Fruit fly (Drosophila melanogaster) whole organism, embryonic: ENCODE data around the gene Ask1.
A peak's percentile ranks its signal among the peaks of the same experiment; 100 is the strongest.

Experiments used
- B-H2 ChIP-seq: fragments of 200-800 bp; sonication (Bioruptor generic); optimal IDR thresholded peaks from 2 replicates; lab custom pipeline; 2018; ENCODE audit warnings: missing biosample characterization, mild to moderate bottlenecking, missing genetic modification characterization
- CG11695 ChIP-seq: fragments of 200-800 bp; sonication (Bioruptor generic); IDR thresholded peaks from 3 replicates; pipeline ENCODE4 v1.3.6; 2022; ENCODE audit warnings: missing biosample characterization, missing genetic modification characterization
- CG13424 ChIP-seq: fragments of 200-800 bp; sonication (Bioruptor generic); optimal IDR thresholded peaks from 2 replicates; lab custom pipeline; 2019; ENCODE audit warnings: missing biosample characterization, mild to moderate bottlenecking, missing genetic modification characterization, moderate library complexity
- CG14441 ChIP-seq: fragments of 200-800 bp; sonication (Bioruptor generic); IDR thresholded peaks from 2 replicates; pipeline ENCODE4 v1.3.6; 2022; ENCODE audit warnings: missing biosample characterization, missing genetic modification characterization
- CG14667 ChIP-seq: fragments of 200-800 bp; sonication (Bioruptor generic); IDR thresholded peaks from 2 replicates; pipeline ENCODE4 v1.3.6; 2022; ENCODE audit warnings: missing biosample characterization, missing genetic modification characterization
- CG15011 ChIP-seq: fragments of 200-800 bp; sonication (Bioruptor generic); optimal IDR thresholded peaks from 3 replicates; lab custom pipeline; 2018; ENCODE audit warnings: missing biosample characterization, mild to moderate bottlenecking, missing genetic modification characterization
- CG1603 ChIP-seq: fragments of 200-800 bp; sonication (Bioruptor generic); optimal IDR thresholded peaks from 2 replicates; lab custom pipeline; 2019; ENCODE audit warnings: missing biosample characterization, mild to moderate bottlenecking, missing genetic modification characterization, moderate library complexity
- CG16813 ChIP-seq: fragments of 200-800 bp; sonication (Bioruptor generic); IDR thresholded peaks from 3 replicates; pipeline ENCODE4 v1.3.6; 2022; ENCODE audit warnings: missing biosample characterization, missing genetic modification characterization; ENCODE audit not compliant: partially characterized antibody
- CG16815 ChIP-seq: fragments of 200-800 bp; sonication (Bioruptor generic); optimal IDR thresholded peaks from 3 replicates; lab custom pipeline; 2017; ENCODE audit warnings: missing biosample characterization, mild to moderate bottlenecking, missing genetic modification characterization
- CG17361 ChIP-seq: fragments of 200-800 bp; sonication (Bioruptor generic); IDR thresholded peaks from 3 replicates; pipeline ENCODE4 v1.3.6; 2022; ENCODE audit warnings: missing biosample characterization, missing genetic modification characterization
- CG1832 ChIP-seq: fragments of 200-800 bp; sonication (Bioruptor generic); optimal IDR thresholded peaks from 2 replicates; lab custom pipeline; 2017; ENCODE audit warnings: missing biosample characterization, mild to moderate bottlenecking, missing genetic modification characterization, inconsistent platforms
- CG2129 ChIP-seq: fragments of 200-800 bp; sonication (Bioruptor generic); IDR thresholded peaks from 2 replicates; pipeline ENCODE4 v1.3.6; 2022; ENCODE audit warnings: missing biosample characterization, missing genetic modification characterization; ENCODE audit not compliant: partially characterized antibody
- CG31224 ChIP-seq: fragments of 200-800 bp; sonication (Bioruptor generic); IDR thresholded peaks from 2 replicates; pipeline ENCODE4 v1.3.6; 2022; ENCODE audit warnings: missing biosample characterization, missing genetic modification characterization
- CG3847 ChIP-seq: fragments of 200-800 bp; sonication (Bioruptor generic); IDR thresholded peaks from 2 replicates; pipeline ENCODE4 v1.3.6; 2022; ENCODE audit warnings: missing biosample characterization, missing genetic modification characterization
- CG3995 ChIP-seq: fragments of 200-800 bp; sonication (Bioruptor generic); optimal IDR thresholded peaks from 3 replicates; lab custom pipeline; 2016; ENCODE audit warnings: missing biosample characterization, missing genetic modification characterization
- CG43689 ChIP-seq: fragments of 200-800 bp; sonication (Bioruptor generic); IDR thresholded peaks from 2 replicates; pipeline ENCODE4 v1.3.6; 2022; ENCODE audit warnings: missing biosample characterization, missing genetic modification characterization
- CG6272 ChIP-seq: fragments of 200-800 bp; sonication (Bioruptor generic); IDR thresholded peaks from 2 replicates; pipeline ENCODE4 v1.3.6; 2022; ENCODE audit warnings: missing biosample characterization, missing genetic modification characterization
- CkIIα-i1 ChIP-seq: fragments of 200-800 bp; sonication (Bioruptor generic); IDR thresholded peaks from 2 replicates; pipeline ENCODE4 v1.3.6; 2022; ENCODE audit warnings: missing biosample characterization, missing genetic modification characterization
- Fer2 ChIP-seq: fragments of 200-800 bp; sonication (Bioruptor generic); optimal IDR thresholded peaks from 2 replicates; lab custom pipeline; 2018; ENCODE audit warnings: missing biosample characterization, mild to moderate bottlenecking, missing genetic modification characterization, moderate library complexity
- Fer3 ChIP-seq: fragments of 200-800 bp; sonication (Bioruptor generic); optimal IDR thresholded peaks from 2 replicates; lab custom pipeline; 2018; ENCODE audit warnings: missing biosample characterization, mild to moderate bottlenecking, missing genetic modification characterization, moderate library complexity
- H15 ChIP-seq: fragments of 200-800 bp; sonication (Bioruptor generic); IDR thresholded peaks from 3 replicates; pipeline ENCODE4 v1.3.6; 2022; ENCODE audit warnings: missing biosample characterization, missing genetic modification characterization
- HLH4C ChIP-seq: fragments of 200-800 bp; sonication (Bioruptor generic); IDR thresholded peaks from 3 replicates; pipeline ENCODE4 v1.3.6; 2022; ENCODE audit warnings: missing biosample characterization, missing genetic modification characterization; ENCODE audit not compliant: partially characterized antibody
- Hmr ChIP-seq: fragments of 200-800 bp; sonication (Bioruptor generic); optimal IDR thresholded peaks from 3 replicates; lab custom pipeline; 2017; ENCODE audit warnings: mild to moderate bottlenecking, missing biosample characterization, missing genetic modification reagents, missing genetic modification characterization
- Hr39 ChIP-seq: fragments of >200 bp; optimal IDR thresholded peaks from 2 replicates; lab custom pipeline; 2017
- Lim3 ChIP-seq: fragments of 200-800 bp; sonication (Bioruptor generic); IDR thresholded peaks from 2 replicates; pipeline ENCODE4 v1.3.6; 2022; ENCODE audit warnings: missing biosample characterization, missing genetic modification characterization
- NC2β ChIP-seq: fragments of 200-800 bp; sonication (Bioruptor generic); optimal IDR thresholded peaks from 2 replicates; lab custom pipeline; 2016; ENCODE audit warnings: missing biosample characterization, missing genetic modification characterization
- Ravus ChIP-seq: fragments of 200-800 bp; sonication (Bioruptor generic); IDR thresholded peaks from 2 replicates; pipeline ENCODE4 v1.3.6; 2022; ENCODE audit warnings: missing biosample characterization, missing genetic modification characterization
- Sin3A ChIP-seq: fragments of >200 bp; optimal IDR thresholded peaks from 2 replicates; lab custom pipeline; 2018
- Six4 ChIP-seq: fragments of 200-800 bp; sonication (Bioruptor generic); optimal IDR thresholded peaks from 2 replicates; lab custom pipeline; 2016; ENCODE audit warnings: missing biosample characterization, missing genetic modification characterization
- Tbp ChIP-seq: fragments of >200 bp; optimal IDR thresholded peaks from 2 replicates; lab custom pipeline; 2018; ENCODE audit warnings: missing biosample characterization, missing genetic modification characterization
- Xrp1 ChIP-seq: fragments of 200-800 bp; sonication (Bioruptor generic); IDR thresholded peaks from 2 replicates; pipeline ENCODE4 v1.3.6; 2022; ENCODE audit warnings: missing biosample characterization, missing genetic modification characterization
- al ChIP-seq: fragments of 200-800 bp; sonication (Bioruptor generic); IDR thresholded peaks from 2 replicates; pipeline ENCODE4 v1.3.6; 2022; ENCODE audit warnings: missing biosample characterization, missing genetic modification characterization
- amos ChIP-seq: fragments of 200-800 bp; sonication (Bioruptor generic); IDR thresholded peaks from 2 replicates; pipeline ENCODE4 v1.3.6; 2022; ENCODE audit warnings: missing biosample characterization, missing genetic modification characterization; ENCODE audit not compliant: partially characterized antibody
- az2 ChIP-seq: fragments of 200-800 bp; sonication (Bioruptor generic); optimal IDR thresholded peaks from 3 replicates; lab custom pipeline; 2016; ENCODE audit warnings: missing biosample characterization, missing genetic modification characterization
- bab2 ChIP-seq: fragments of 200-800 bp; sonication (Bioruptor generic); optimal IDR thresholded peaks from 2 replicates; lab custom pipeline; 2016; ENCODE audit warnings: missing biosample characterization, missing genetic modification characterization
- chn ChIP-seq: fragments of 200-800 bp; sonication (Bioruptor generic); optimal IDR thresholded peaks from 2 replicates; lab custom pipeline; 2016; ENCODE audit warnings: missing biosample characterization, missing genetic modification characterization
- corto ChIP-seq: fragments of 200-800 bp; sonication (Bioruptor generic); optimal IDR thresholded peaks from 2 replicates; lab custom pipeline; 2016; ENCODE audit warnings: missing biosample characterization, mild to moderate bottlenecking, missing genetic modification characterization, moderate library complexity
- crp ChIP-seq, 2 experiments: fragments of 200-800 bp; sonication (Bioruptor generic); optimal IDR thresholded peaks; 2 replicates in 1 of 2; 3 replicates in 1 of 2; lab custom pipeline; 2017; ENCODE audit warnings: missing biosample characterization in 2 of 2, missing genetic modification characterization in 2 of 2, mild to moderate bottlenecking in 1 of 2, moderate library complexity in 1 of 2
- emc ChIP-seq: fragments of 200-800 bp; sonication (Bioruptor generic); optimal IDR thresholded peaks from 2 replicates; lab custom pipeline; 2016; ENCODE audit warnings: missing biosample characterization, missing genetic modification characterization
- gce ChIP-seq: fragments of 200-800 bp; sonication (Bioruptor generic); IDR thresholded peaks from 3 replicates; pipeline ENCODE4 v1.3.6; 2022; ENCODE audit warnings: missing biosample characterization, missing genetic modification characterization
- gfzf ChIP-seq: fragments of 200-800 bp; sonication (Bioruptor generic); optimal IDR thresholded peaks from 2 replicates; lab custom pipeline; 2016; ENCODE audit warnings: missing biosample characterization, mild to moderate bottlenecking, missing genetic modification characterization, moderate library complexity
- grau ChIP-seq: fragments of 200-800 bp; optimal IDR thresholded peaks from 3 replicates; lab custom pipeline; 2019; ENCODE audit warnings: missing biosample characterization, mild to moderate bottlenecking, missing genetic modification characterization, moderate library complexity
- gro ChIP-seq: fragments of 200-800 bp; sonication (Bioruptor generic); optimal IDR thresholded peaks from 2 replicates; lab custom pipeline; 2016; ENCODE audit warnings: missing biosample characterization, missing genetic modification characterization
- gsb-n ChIP-seq: fragments of 200-800 bp; sonication (Bioruptor generic); optimal IDR thresholded peaks from 3 replicates; lab custom pipeline; 2018; ENCODE audit warnings: missing biosample characterization, mild to moderate bottlenecking, missing genetic modification characterization
- hkb ChIP-seq, 2 experiments: fragments of 200-800 bp in 1 of 2; fragments of >200 bp in 1 of 2; sonication (Bioruptor generic) in 1 of 2; IDR thresholded peaks in 1 of 2; optimal IDR thresholded peaks in 1 of 2; 2 replicates each; pipeline versions ENCODE4 v1.3.6 to Lab custom; 2017 to 2022; ENCODE audit warnings: missing biosample characterization in 1 of 2, missing genetic modification characterization in 1 of 2
- pros ChIP-seq: fragments of 200-800 bp; sonication (Bioruptor generic); optimal IDR thresholded peaks from 3 replicates; lab custom pipeline; 2019; ENCODE audit warnings: missing biosample characterization, mild to moderate bottlenecking, missing genetic modification characterization, moderate library complexity
- ro ChIP-seq: fragments of 200-800 bp; sonication (Bioruptor generic); IDR thresholded peaks from 2 replicates; pipeline ENCODE4 v1.3.6; 2022; ENCODE audit warnings: missing biosample characterization, missing genetic modification characterization
- run ChIP-seq: fragments of 200-800 bp; sonication (Bioruptor generic); optimal IDR thresholded peaks from 3 replicates; lab custom pipeline; 2018; ENCODE audit warnings: missing biosample characterization, mild to moderate bottlenecking, missing genetic modification characterization
- salm ChIP-seq: fragments of 200-800 bp; sonication (Bioruptor generic); optimal IDR thresholded peaks from 2 replicates; lab custom pipeline; 2018; ENCODE audit warnings: missing biosample characterization, mild to moderate bottlenecking, missing genetic modification characterization
- slp2 ChIP-seq: fragments of 200-800 bp; sonication (Bioruptor generic); optimal IDR thresholded peaks from 2 replicates; lab custom pipeline; 2016; ENCODE audit warnings: missing biosample characterization, missing genetic modification characterization
- sob ChIP-seq: fragments of 200-800 bp; sonication (Bioruptor generic); IDR thresholded peaks from 2 replicates; pipeline ENCODE4 v1.3.6; 2022; ENCODE audit warnings: missing biosample characterization, missing genetic modification characterization
- stc ChIP-seq: fragments of 200-800 bp; sonication (Bioruptor generic); IDR thresholded peaks from 2 replicates; pipeline ENCODE4 v1.3.6; 2022; ENCODE audit warnings: missing biosample characterization, missing genetic modification characterization
- zfh1 ChIP-seq: fragments of 200-800 bp; sonication (Bioruptor generic); IDR thresholded peaks from 3 replicates; pipeline ENCODE4 v1.3.6; 2022; ENCODE audit warnings: missing biosample characterization, missing genetic modification characterization

Ask1 gene

dm6 chr3R:19924331-19924730, 44.8 kb downstream of the Ask1 start (continued):
- TF ChIP-seq H15 (GFP tag; lab: Robert Waterston, UW) (no peak), Fer2 (peak; percentile 1), CG14441 (no peak), grau (tag; lab: Kevin White, UChicago) (no peak), CG31224 (GFP tag; lab: Robert Waterston, UW) (no peak), CG1603 (tag; lab: Kevin White, UChicago) (no peak), B-H2 (GFP tag; lab: Kevin White, UChicago) (peak; percentile 11), CG11695 (no peak), gro (GFP tag; lab: Kevin White, UChicago) (no peak), CG1832 (GFP tag; lab: Kevin White, UChicago) (no peak), Sin3A (lab: Kevin White, UChicago) (no peak), CG14667 (GFP tag; lab: Robert Waterston, UW) (no peak), CG16813 (GFP tag; lab: Robert Waterston, UW) (no peak), NC2β (GFP tag; lab: Kevin White, UChicago) (no peak), gce (GFP tag; lab: Robert Waterston, UW) (no peak), az2 (GFP tag; lab: Kevin White, UChicago) (no peak), crp (GFP tag; optimal IDR thresholded peaks at IDR 0.05; lab: Kevin White, UChicago) (no peak), CG15011 (peak; percentile 42), stc (no peak), HLH4C (GFP tag; lab: Robert Waterston, UW) (no peak), amos (GFP tag; lab: Robert Waterston, UW) (no peak), zfh1 (GFP tag; lab: Robert Waterston, UW) (no peak), al (GFP tag; lab: Robert Waterston, UW) (no peak), CG3847 (GFP tag; lab: Robert Waterston, UW) (no peak), Fer3 (tag; lab: Kevin White, UChicago) (no peak), CG43689 (no peak), CG3995 (GFP tag; lab: Kevin White, UChicago) (peak; percentile 2), emc (GFP tag; lab: Kevin White, UChicago) (no peak), Hr39 (no peak), CG6272 (no peak), gfzf (GFP tag; lab: Kevin White, UChicago) (no peak), CG2129 (no peak), Lim3 (GFP tag; lab: Robert Waterston, UW) (no peak), run (tag; lab: Kevin White, UChicago) (no peak), ro (no peak), CG16815 (GFP tag; lab: Kevin White, UChicago) (no peak), corto (GFP tag; lab: Kevin White, UChicago) (no peak), chn (GFP tag; lab: Kevin White, UChicago) (no peak), pros (GFP tag; lab: Kevin White, UChicago) (no peak), CG13424 (tag; lab: Kevin White, UChicago) (no peak), hkb (optimal IDR thresholded peaks at IDR 0.05; lab: Kevin White, UChicago) (no peak), hkb (GFP tag; IDR thresholded peaks at IDR 0.05; lab: Robert Waterston, UW) (no peak), sob (peak; percentile 33; the same call in 1 of the 2 replicates), Ravus (no peak), gsb-n (tag; lab: Kevin White, UChicago) (no peak), Xrp1 (GFP tag; lab: Robert Waterston, UW) (no peak), salm (no peak), Tbp (GFP tag; lab: Kevin White, UChicago) (no peak), bab2 (GFP tag; lab: Kevin White, UChicago) (no peak), Hmr (GFP tag; lab: Kevin White, UChicago) (peak; percentile 66), Six4 (GFP tag; lab: Kevin White, UChicago) (no peak), slp2 (GFP tag; lab: Kevin White, UChicago) (no peak), CkIIα-i1 (no peak), CG17361 (GFP tag; lab: Robert Waterston, UW) (no peak)
